Worm (Caenorhabditis elegans) whole organism, late embryonic: ENCODE measurements around the gene C16C8.18.
"Not testable (repeated sequence)": the region's sequence is repeated elsewhere in the genome, so short reads cannot be mapped to it uniquely, and the experiment has no call there.

Experiments used
- C38D4.7 ChIP-seq: fragments of 200-800 bp; sonication (Bioruptor generic); optimal IDR thresholded peaks from 2 replicates; lab custom pipeline; 2018; ENCODE audit warnings: mild to moderate bottlenecking, missing genetic modification characterization, moderate library complexity, missing compliant biosample characterization
- F13H6.1 ChIP-seq: sonication (generic microtip); optimal IDR thresholded peaks from 2 replicates; lab custom pipeline; 2016; ENCODE audit warnings: missing genetic modification characterization, missing compliant biosample characterization
- K09A11.1 ChIP-seq: sonication (generic microtip); optimal IDR thresholded peaks from 2 replicates; lab custom pipeline; 2017; ENCODE audit warnings: antibody characterized with exemption, mild to moderate bottlenecking, missing genetic modification characterization, missing compliant biosample characterization; ENCODE audit not compliant: insufficient read depth
- T23F11.4 ChIP-seq: fragments of 200-800 bp; sonication (Bioruptor generic); optimal IDR thresholded peaks from 2 replicates; lab custom pipeline; 2018; ENCODE audit warnings: mild to moderate bottlenecking, missing genetic modification characterization, missing compliant biosample characterization
- ama-1 ChIP-seq: fragments of 150-350 bp; optimal IDR thresholded peaks from 2 replicates; lab custom pipeline; 2014
- ceh-14 ChIP-seq: sonication (generic microtip); optimal IDR thresholded peaks from 2 replicates; lab custom pipeline; 2016; ENCODE audit warnings: missing genotype, missing genetic modification characterization, missing compliant biosample characterization
- ceh-45 ChIP-seq: fragments of 200-800 bp; sonication (Bioruptor generic); IDR thresholded peaks from 2 replicates; pipeline ENCODE4 v1.3.6; 2022; ENCODE audit warnings: missing genetic modification reagents, missing genetic modification characterization, missing compliant biosample characterization
- ceh-9 ChIP-seq: sonication (generic microtip); optimal IDR thresholded peaks from 2 replicates; lab custom pipeline; 2016; ENCODE audit warnings: mild to moderate bottlenecking, missing genetic modification characterization, inconsistent platforms, missing compliant biosample characterization
- che-1 ChIP-seq: sonication (generic microtip); optimal IDR thresholded peaks from 2 replicates; lab custom pipeline; 2016; ENCODE audit warnings: mild to moderate bottlenecking, missing genetic modification characterization, missing compliant biosample characterization
- dve-1 ChIP-seq: sonication (generic microtip); optimal IDR thresholded peaks from 2 replicates; lab custom pipeline; 2017; ENCODE audit warnings: antibody characterized with exemption, mild to moderate bottlenecking, missing genetic modification characterization, missing compliant biosample characterization
- elt-2 ChIP-seq: sonication (generic microtip); optimal IDR thresholded peaks from 2 replicates; lab custom pipeline; 2016; ENCODE audit warnings: missing genetic modification reagents, missing genetic modification characterization, missing compliant biosample characterization
- elt-4 ChIP-seq: sonication (generic microtip); optimal IDR thresholded peaks from 2 replicates; lab custom pipeline; 2016; ENCODE audit warnings: missing genetic modification characterization, missing compliant biosample characterization
- fkh-10 ChIP-seq: fragments of 150-350 bp; optimal IDR thresholded peaks from 2 replicates; lab custom pipeline; 2014; ENCODE audit warnings: missing biosample characterization, missing genetic modification reagents, missing genetic modification characterization
- fkh-6 ChIP-seq: sonication (generic microtip); optimal IDR thresholded peaks from 2 replicates; lab custom pipeline; 2016; ENCODE audit warnings: missing genetic modification characterization, missing compliant biosample characterization
- gmeb-2 ChIP-seq: sonication (generic microtip); optimal IDR thresholded peaks from 2 replicates; lab custom pipeline; 2016; ENCODE audit warnings: missing genetic modification characterization, inconsistent platforms, missing compliant biosample characterization
- hlh-15 ChIP-seq: sonication (generic microtip); optimal IDR thresholded peaks from 2 replicates; lab custom pipeline; 2016; ENCODE audit warnings: missing genetic modification characterization, missing compliant biosample characterization
- mec-3 ChIP-seq: sonication (generic microtip); optimal IDR thresholded peaks from 2 replicates; lab custom pipeline; 2016; ENCODE audit warnings: borderline replicate concordance, missing genetic modification characterization, missing compliant biosample characterization
- nfya-1 ChIP-seq: sonication (generic microtip); optimal IDR thresholded peaks from 2 replicates; lab custom pipeline; 2017; ENCODE audit warnings: missing genetic modification characterization, mild to moderate bottlenecking, missing compliant biosample characterization, antibody characterized with exemption, moderate library complexity
- nhr-232 ChIP-seq: sonication (generic microtip); optimal IDR thresholded peaks from 2 replicates; lab custom pipeline; 2016; ENCODE audit warnings: missing genetic modification characterization, missing compliant biosample characterization
- npax-4 ChIP-seq: sonication (generic microtip); optimal IDR thresholded peaks from 2 replicates; lab custom pipeline; 2016; ENCODE audit warnings: missing genetic modification characterization, missing compliant biosample characterization
- pag-3 ChIP-seq: sonication (generic microtip); optimal IDR thresholded peaks from 2 replicates; lab custom pipeline; 2016; ENCODE audit warnings: missing compliant biosample characterization, missing genetic modification characterization, borderline replicate concordance
- pat-9 ChIP-seq: fragments of 200-800 bp; sonication (Bioruptor generic); optimal IDR thresholded peaks from 2 replicates; lab custom pipeline; 2018; ENCODE audit warnings: mild to moderate bottlenecking, missing genetic modification characterization, moderate library complexity, missing compliant biosample characterization
- pha-2 ChIP-seq: sonication (generic microtip); optimal IDR thresholded peaks from 2 replicates; lab custom pipeline; 2017; ENCODE audit warnings: mild to moderate bottlenecking, missing genetic modification characterization, missing compliant biosample characterization
- pqm-1 ChIP-seq: sonication (generic microtip); optimal IDR thresholded peaks from 2 replicates; lab custom pipeline; 2016; ENCODE audit warnings: missing genetic modification characterization, missing compliant biosample characterization
- pros-1 ChIP-seq: fragments of 150-350 bp; optimal IDR thresholded peaks from 2 replicates; lab custom pipeline; 2014; ENCODE audit warnings: missing biosample characterization, missing genetic modification reagents, missing genetic modification characterization
- sox-2 ChIP-seq: fragments of 200-800 bp; sonication (Bioruptor generic); IDR thresholded peaks from 2 replicates; pipeline ENCODE4 v1.3.6; 2022; ENCODE audit warnings: missing genetic modification reagents, missing genetic modification characterization, missing compliant biosample characterization
- syd-9 ChIP-seq: sonication (generic microtip); optimal IDR thresholded peaks from 2 replicates; lab custom pipeline; 2016; ENCODE audit warnings: mild to moderate bottlenecking, missing genetic modification characterization, moderate library complexity, missing compliant biosample characterization
- tbx-2 ChIP-seq: sonication (generic microtip); optimal IDR thresholded peaks from 2 replicates; lab custom pipeline; 2016; ENCODE audit warnings: missing genetic modification characterization, missing compliant biosample characterization
- tbx-7 ChIP-seq: sonication (generic microtip); optimal IDR thresholded peaks from 2 replicates; lab custom pipeline; 2016; ENCODE audit warnings: missing genotype, missing genetic modification characterization, missing compliant biosample characterization
- ttx-3 ChIP-seq: sonication (generic microtip); optimal IDR thresholded peaks from 2 replicates; lab custom pipeline; 2016; ENCODE audit warnings: missing genetic modification reagents, missing genetic modification characterization, missing compliant biosample characterization
- unc-55 ChIP-seq: sonication (generic microtip); optimal IDR thresholded peaks from 2 replicates; lab custom pipeline; 2017; ENCODE audit warnings: missing biosample characterization, missing genetic modification reagents, missing genetic modification characterization
- zip-5 ChIP-seq: sonication (generic microtip); optimal IDR thresholded peaks from 2 replicates; lab custom pipeline; 2016; ENCODE audit warnings: missing genetic modification characterization, missing compliant biosample characterization
- ztf-16 ChIP-seq: sonication (generic microtip); optimal IDR thresholded peaks from 2 replicates; lab custom pipeline; 2017; ENCODE audit warnings: missing genetic modification characterization, missing compliant biosample characterization

The C16C8.18 gene

DNA sequence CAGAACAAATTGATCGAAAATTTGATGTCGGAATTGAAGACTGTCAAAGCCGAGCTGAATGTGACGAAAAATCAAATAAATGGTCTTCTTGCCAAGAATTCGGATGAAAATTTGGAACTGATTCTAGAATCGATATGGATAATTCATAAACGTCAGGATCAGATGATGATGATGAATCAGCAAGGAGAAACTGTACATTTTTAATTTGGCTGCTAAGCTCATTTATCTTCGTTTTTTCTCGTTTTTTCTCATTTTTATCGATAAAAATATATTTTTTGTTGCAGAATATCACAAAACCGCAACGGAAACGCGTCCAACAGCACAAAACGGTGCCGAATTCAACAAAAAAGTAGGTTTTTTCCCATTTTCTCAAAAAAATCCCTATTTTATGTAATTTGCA is 20.0 kb downstream of the C16C8.18 start, which contains the start of gene C16C8.14:
Gene C16C8.14, plus strand, starts transcription at position 301 of the 400 bp plus-strand sequence.
- not testable (repeated sequence) for TF ChIP-seq pha-2 (tag; lab: Kevin White, UChicago); ceh-9 (tag; lab: Kevin White, UChicago); nfya-1

DNA sequence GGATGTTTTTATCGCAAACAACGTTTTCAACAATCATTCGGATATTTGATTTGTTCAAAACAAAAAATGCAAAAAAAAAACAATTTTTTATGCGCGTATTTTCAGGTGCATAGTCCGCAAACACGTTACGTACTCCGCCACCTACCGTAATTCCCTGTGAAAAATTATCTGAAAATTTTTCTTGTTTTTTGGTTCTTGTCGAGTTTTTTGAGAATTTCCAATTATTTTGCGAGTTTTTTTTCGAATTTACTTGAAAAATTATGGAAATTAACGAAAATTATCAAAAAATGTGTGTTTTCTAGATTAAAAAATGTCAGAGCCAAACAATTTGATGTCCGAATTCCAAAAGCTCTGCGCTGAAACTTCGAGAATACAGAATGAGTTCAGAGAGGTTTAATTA is 22.9 kb downstream of the C16C8.18 start, which contains the start of gene C16C8.12:
Gene C16C8.12, plus strand, starts transcription at position 301 of the 400 bp plus-strand sequence.
- no peak for TF ChIP-seq pag-3 (tag; lab: Kevin White, UChicago)

DNA sequence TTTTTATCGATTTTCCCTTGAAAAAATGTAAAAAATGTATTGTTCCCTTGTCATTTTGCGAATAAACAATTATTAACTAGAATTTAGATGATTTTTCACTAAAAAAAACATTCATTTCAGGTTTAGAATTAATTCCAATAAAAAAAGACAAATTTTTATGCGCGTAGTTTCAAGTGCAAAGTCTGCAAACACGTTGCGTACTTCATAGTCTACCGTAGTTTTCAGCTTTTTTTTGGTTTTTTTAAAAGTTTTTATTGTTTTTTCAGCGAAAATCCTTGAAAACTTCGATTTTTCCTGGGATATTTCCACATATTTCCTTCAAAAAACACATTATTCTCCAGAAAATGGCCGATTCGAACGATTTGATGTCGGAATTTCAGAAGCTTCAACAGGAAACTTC is 24.0 kb downstream of the C16C8.18 start, which contains the start of gene C16C8.11:
Gene C16C8.11, plus strand, starts transcription at position 188 of the 400 bp plus-strand sequence.
- no peak for TF ChIP-seq unc-55 (GFP tag; lab: Kevin White, UChicago)
- no peak for TF ChIP-seq T23F11.4 (GFP tag; lab: Kevin White, UChicago)
- TF ChIP-seq sox-2 (GFP tag; lab: Robert Waterston, UW) = no peak
- TF ChIP-seq fkh-6 (tag; lab: Kevin White, UChicago) = no peak
- TF ChIP-seq zip-5 (tag; lab: Kevin White, UChicago) = no peak

DNA sequence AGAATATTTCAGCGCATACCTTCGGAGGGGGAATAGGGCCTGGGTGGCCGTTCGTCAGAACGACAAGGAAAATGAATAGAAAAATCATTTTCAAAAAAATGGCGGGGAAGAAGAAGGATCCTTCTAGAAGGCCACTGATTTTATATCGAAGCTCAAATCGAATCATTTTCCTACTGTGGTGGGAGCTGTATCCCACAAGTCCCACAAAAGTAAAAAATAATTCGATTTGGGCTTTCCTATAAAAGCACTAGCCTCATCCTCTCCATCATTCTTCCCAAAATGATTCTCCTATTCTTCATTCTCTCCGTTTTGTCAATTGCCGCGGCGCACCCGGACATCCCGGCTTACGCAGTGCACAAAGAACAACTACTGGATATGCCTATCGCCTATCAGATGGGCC is 28.7 kb downstream of the C16C8.18 start, which contains the start of the genes C16C8.26 and C16C8.19:
Gene C16C8.26, minus strand, starts transcription at position 101 of the 400 bp plus-strand sequence.
Gene C16C8.19, plus strand, starts transcription at position 279 of the 400 bp plus-strand sequence.
- TF ChIP-seq F13H6.1 (no peak), ttx-3 (no peak), ama-1 (lab: Kevin White, UChicago) (no peak), fkh-10 (GFP tag; lab: Kevin White, UChicago) (no peak), gmeb-2 (tag; lab: Kevin White, UChicago) (no peak), nfya-1 (no peak), K09A11.1 (tag; lab: Kevin White, UChicago) (no peak), pat-9 (tag; lab: Kevin White, UChicago) (no peak), unc-55 (GFP tag; lab: Kevin White, UChicago) (no peak), C38D4.7 (GFP tag; lab: Kevin White, UChicago) (no peak), npax-4 (no peak), nhr-232 (tag; lab: Kevin White, UChicago) (no peak), tbx-2 (tag; lab: Kevin White, UChicago) (no peak), pqm-1 (tag; lab: Kevin White, UChicago) (no peak), ceh-9 (tag; lab: Kevin White, UChicago) (no peak)

DNA sequence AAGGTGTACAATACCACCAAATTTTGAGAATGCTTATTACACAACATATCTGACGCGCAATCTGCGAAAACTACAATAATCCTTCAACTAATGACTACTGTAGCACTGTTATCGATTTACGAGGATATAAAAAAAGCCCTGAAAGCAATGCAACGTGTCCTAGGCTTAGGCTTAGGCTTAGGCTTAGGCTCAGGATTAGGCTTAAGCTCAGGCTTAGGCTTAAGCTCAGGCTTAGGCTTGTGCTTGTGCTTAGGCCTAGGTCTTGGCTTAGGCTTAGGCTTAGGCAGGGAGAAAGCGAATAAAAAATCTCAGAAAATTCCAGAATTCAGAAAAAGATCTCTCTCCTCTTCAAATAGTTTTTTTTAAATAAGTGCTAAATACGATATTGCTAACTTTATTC is 29.7 kb downstream of the C16C8.18 start:
- TF ChIP-seq ama-1 (lab: Kevin White, UChicago) (no peak), pha-2 (tag; lab: Kevin White, UChicago) (no peak), elt-4 (tag; lab: Kevin White, UChicago) (no peak), che-1 (tag; lab: Kevin White, UChicago) (no peak), F13H6.1 (no peak), hlh-15 (no peak), dve-1 (tag; lab: Kevin White, UChicago) (peak; percentile 79), elt-2 (tag; lab: Kevin White, UChicago) (no peak), tbx-7 (no peak)
- TF ChIP-seq, all 69 proteins: peak for 1

DNA sequence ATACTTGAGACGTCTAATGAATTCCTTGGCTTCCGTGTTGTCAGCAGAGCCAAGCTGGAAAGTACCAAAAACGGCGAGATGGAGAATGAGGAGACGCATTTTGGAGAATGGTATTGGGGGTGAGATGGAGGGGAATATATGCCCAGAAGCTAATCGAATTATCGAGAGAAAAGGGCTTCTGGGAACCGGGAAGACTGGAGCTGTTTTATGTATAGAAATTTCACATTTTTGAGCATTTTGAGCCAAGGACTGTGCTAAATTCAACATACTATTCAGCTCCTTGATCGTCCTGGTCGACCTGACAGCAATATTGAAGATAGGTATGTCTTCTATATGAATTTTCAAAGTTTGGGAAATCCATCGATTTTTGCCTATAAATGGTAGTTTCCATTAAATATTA is 30.5 kb downstream of the C16C8.18 start, which contains the start of gene C16C8.7:
Gene C16C8.7, minus strand, starts transcription at position 101 of the 400 bp plus-strand sequence.
- TF ChIP-seq pag-3 (tag; lab: Kevin White, UChicago) = no peak
- TF ChIP-seq mec-3 (tag; lab: Kevin White, UChicago) = no peak
- no peak for TF ChIP-seq syd-9 (tag; lab: Kevin White, UChicago)
- TF ChIP-seq pros-1 (tag; lab: Kevin White, UChicago) = no peak
- TF ChIP-seq fkh-10 (GFP tag; lab: Kevin White, UChicago) = no peak
- no peak for TF ChIP-seq pat-9 (tag; lab: Kevin White, UChicago)
- TF ChIP-seq ceh-45 (GFP tag; lab: Robert Waterston, UW) = no peak
- TF ChIP-seq ztf-16 = no peak
- no peak for TF ChIP-seq tbx-2 (tag; lab: Kevin White, UChicago)
- TF ChIP-seq elt-4 (tag; lab: Kevin White, UChicago) = no peak
- no peak for TF ChIP-seq ceh-14 (tag; lab: Kevin White, UChicago)
- TF ChIP-seq F13H6.1 = no peak
- TF ChIP-seq ttx-3 = no peak
